Worm (Caenorhabditis elegans): ENCODE measurements around the gene srt-47.

ce11 chrIV:15029565-15029964 is 23.6 kb downstream of the srt-47 start:
- TF ChIP-seq mdl-1 (tag; optimal IDR thresholded peaks at IDR 0.05) (no peak), dmd-8 (GFP tag; IDR thresholded peaks at IDR 0.05) (no peak), lin-15B (tag; optimal IDR thresholded peaks at IDR 0.05) (no peak), lsy-2 (tag; optimal IDR thresholded peaks at IDR 0.05) (no peak), ZK546.5 (tag; optimal IDR thresholded peaks at IDR 0.05) (no peak), ztf-11 (tag; optimal IDR thresholded peaks at IDR 0.05) (no peak), zip-11 (GFP tag; IDR thresholded peaks at IDR 0.05) (no peak), ceh-28 (tag; optimal IDR thresholded peaks at IDR 0.05) (no peak), nhr-6 (tag; optimal IDR thresholded peaks at IDR 0.05) (no peak), zag-1 (tag; optimal IDR thresholded peaks at IDR 0.05) (no peak), fos-1 (tag; optimal IDR thresholded peaks at IDR 0.05) (no peak), madf-9 (GFP tag; conservative IDR thresholded peaks at IDR 0.05) (no peak)

Data from whole organism, L4 larva.